Fruit fly (Drosophila melanogaster): ENCODE data around the gene CG46468.

dm6 chr2L:9528215-9528614 is 37.0 kb downstream of the CG46468 start, which contains the start of gene CG31883:
- TF ChIP-seq psq (optimal IDR thresholded peaks at IDR 0.05): no peak
- no peak for TF ChIP-seq Dll (optimal IDR thresholded peaks at IDR 0.05)
- no peak for TF ChIP-seq CG8478 (optimal IDR thresholded peaks at IDR 0.05)
- TF ChIP-seq pan (optimal IDR thresholded peaks at IDR 0.05): no peak
- TF ChIP-seq usp (GFP tag; optimal IDR thresholded peaks at IDR 0.05): no peak
- TF ChIP-seq EcR (GFP tag; optimal IDR thresholded peaks at IDR 0.05): no peak
